Worm (Caenorhabditis elegans) whole organism, young adult: ENCODE measurements around the gene C52A11.3.
A peak's percentile ranks its signal among the peaks of the same experiment; 100 is the strongest.

Experiments used
- B0261.1 ChIP-seq: sonication (generic microtip); optimal IDR thresholded peaks from 2 replicates; lab custom pipeline; 2016; ENCODE audit warnings: mild to moderate bottlenecking, missing genetic modification characterization, moderate library complexity, missing compliant biosample characterization
- B0336.3 ChIP-seq: fragments of 200-800 bp; sonication (Bioruptor generic); IDR thresholded peaks from 2 replicates; pipeline ENCODE4 v1.3.6; 2022; ENCODE audit warnings: missing genetic modification characterization, missing compliant biosample characterization
- C17E4.6 ChIP-seq: fragments of 200-800 bp; sonication (Bioruptor generic); IDR thresholded peaks from 2 replicates; pipeline ENCODE4 v1.3.6; 2022; ENCODE audit warnings: missing genetic modification reagents, missing genetic modification characterization, missing compliant biosample characterization
- F10E7.11 ChIP-seq: sonication (generic microtip); optimal IDR thresholded peaks from 2 replicates; lab custom pipeline; 2017; ENCODE audit warnings: mild to moderate bottlenecking, missing genetic modification characterization, moderate library complexity, missing compliant biosample characterization
- F22D6.2 ChIP-seq: sonication (generic microtip); optimal IDR thresholded peaks from 2 replicates; lab custom pipeline; 2016; ENCODE audit warnings: mild to moderate bottlenecking, missing genetic modification characterization, missing compliant biosample characterization
- F49E8.2 ChIP-seq: sonication (generic microtip); optimal IDR thresholded peaks from 3 replicates; lab custom pipeline; 2017; ENCODE audit warnings: missing genetic modification characterization, mild to moderate bottlenecking, missing compliant biosample characterization, antibody characterized with exemption, moderate library complexity; ENCODE audit not compliant: insufficient read depth
- Y53G8AR.9 ChIP-seq: fragments of 200-800 bp; sonication (Bioruptor generic); conservative IDR thresholded peaks from 2 replicates; pipeline ENCODE4 v1.3.6; 2022; ENCODE audit warnings: missing genetic modification reagents, missing genetic modification characterization, missing compliant biosample characterization
- ama-1 ChIP-seq, 3 experiments: fragments of 150-350 bp in 1 of 3; sonication (generic microtip) in 2 of 3; optimal IDR thresholded peaks; 2 replicates each; lab custom pipeline; 2014 to 2018; ENCODE audit warnings: missing biosample characterization in 2 of 3, missing genetic modification characterization in 2 of 3, missing genetic modification reagents in 2 of 3
- aptf-3 ChIP-seq: fragments of 200-800 bp; sonication (Bioruptor generic); IDR thresholded peaks from 2 replicates; pipeline ENCODE4 v1.3.6; 2022; ENCODE audit warnings: missing genetic modification characterization, missing compliant biosample characterization
- athp-1 ChIP-seq: sonication (generic microtip); optimal IDR thresholded peaks from 2 replicates; lab custom pipeline; 2017; ENCODE audit warnings: mild to moderate bottlenecking, missing genetic modification characterization, missing compliant biosample characterization
- attf-3 ChIP-seq: fragments of 200-800 bp; sonication (Bioruptor generic); conservative IDR thresholded peaks from 2 replicates; pipeline ENCODE4 v1.3.6; 2022; ENCODE audit warnings: missing genetic modification reagents, missing genetic modification characterization, missing compliant biosample characterization
- ccch-3 ChIP-seq: fragments of 200-800 bp; sonication (Bioruptor generic); optimal IDR thresholded peaks from 2 replicates; lab custom pipeline; 2018; ENCODE audit warnings: mild to moderate bottlenecking, missing genetic modification characterization, missing compliant biosample characterization
- cebp-2 ChIP-seq: fragments of 200-800 bp; sonication (Bioruptor generic); IDR thresholded peaks from 2 replicates; pipeline ENCODE4 v1.3.6; 2022; ENCODE audit warnings: missing genetic modification characterization, missing compliant biosample characterization
- ceh-100 ChIP-seq: fragments of 200-800 bp; sonication (Bioruptor generic); IDR thresholded peaks from 2 replicates; pipeline ENCODE4 v1.3.6; 2022; ENCODE audit warnings: missing genetic modification reagents, missing genetic modification characterization, missing compliant biosample characterization
- ceh-58 ChIP-seq: fragments of 200-800 bp; sonication (Bioruptor generic); IDR thresholded peaks from 2 replicates; pipeline ENCODE4 v1.3.6; 2022; ENCODE audit warnings: missing genetic modification characterization, missing compliant biosample characterization
- dox-1 ChIP-seq: fragments of 200-800 bp; sonication (Bioruptor generic); IDR thresholded peaks from 2 replicates; pipeline ENCODE4 v1.3.6; 2022; ENCODE audit warnings: missing genetic modification reagents, missing genetic modification characterization, missing compliant biosample characterization
- egrh-3 ChIP-seq: fragments of 200-800 bp; sonication (Bioruptor generic); IDR thresholded peaks from 2 replicates; pipeline ENCODE4 v1.3.6; 2022; ENCODE audit warnings: missing genetic modification reagents, missing genetic modification characterization, missing compliant biosample characterization
- lag-1 ChIP-seq: fragments of 200-800 bp; sonication (Bioruptor generic); IDR thresholded peaks from 2 replicates; pipeline ENCODE4 v1.3.6; 2022; ENCODE audit warnings: missing genetic modification reagents, missing genetic modification characterization, missing compliant biosample characterization
- lin-26 ChIP-seq: fragments of 200-800 bp; sonication (Bioruptor generic); IDR thresholded peaks from 2 replicates; pipeline ENCODE4 v1.3.6; 2022; ENCODE audit warnings: missing genetic modification reagents, missing genetic modification characterization, missing compliant biosample characterization
- lin-40 ChIP-seq: sonication (generic microtip); optimal IDR thresholded peaks from 2 replicates; lab custom pipeline; 2016; ENCODE audit warnings: missing genetic modification characterization, mild to moderate bottlenecking, missing compliant biosample characterization, missing genotype, missing genetic modification reagents
- lin-54 ChIP-seq: fragments of 200-800 bp; sonication (Bioruptor generic); optimal IDR thresholded peaks from 2 replicates; lab custom pipeline; 2018; ENCODE audit warnings: mild to moderate bottlenecking, missing genetic modification characterization, missing compliant biosample characterization
- lsl-1 ChIP-seq: fragments of 200-800 bp; sonication (Bioruptor generic); optimal IDR thresholded peaks from 2 replicates; lab custom pipeline; 2018; ENCODE audit warnings: mild to moderate bottlenecking, missing genetic modification characterization, moderate library complexity, missing compliant biosample characterization
- madf-6 ChIP-seq: fragments of 200-800 bp; sonication (Bioruptor generic); IDR thresholded peaks from 2 replicates; pipeline ENCODE4 v1.3.6; 2022; ENCODE audit warnings: missing genetic modification reagents, missing genetic modification characterization, missing compliant biosample characterization
- nfya-2 ChIP-seq: fragments of 200-800 bp; sonication (Bioruptor generic); IDR thresholded peaks from 2 replicates; pipeline ENCODE4 v1.3.6; 2022; ENCODE audit warnings: missing genetic modification reagents, missing genetic modification characterization, missing compliant biosample characterization
- nhr-120 ChIP-seq: fragments of 200-800 bp; sonication (Bioruptor generic); IDR thresholded peaks from 2 replicates; pipeline ENCODE4 v1.3.6; 2022; ENCODE audit warnings: missing genetic modification characterization, missing compliant biosample characterization
- nhr-80 ChIP-seq: sonication (generic microtip); optimal IDR thresholded peaks from 2 replicates; lab custom pipeline; 2016; ENCODE audit warnings: missing genetic modification characterization, missing compliant biosample characterization
- nhr-90 ChIP-seq: sonication (generic microtip); optimal IDR thresholded peaks from 2 replicates; lab custom pipeline; 2016; ENCODE audit warnings: missing genotype, mild to moderate bottlenecking, missing genetic modification characterization, missing compliant biosample characterization
- repo-1 ChIP-seq: sonication (generic microtip); optimal IDR thresholded peaks from 2 replicates; lab custom pipeline; 2017; ENCODE audit warnings: mild to moderate bottlenecking, missing genetic modification characterization, missing compliant biosample characterization
- rpc-1 ChIP-seq, 2 experiments: fragments of 150-350 bp in 1 of 2; sonication (generic microtip) in 1 of 2; optimal IDR thresholded peaks; 2 replicates each; lab custom pipeline; 2014 to 2018; ENCODE audit warnings: missing biosample characterization in 1 of 2, missing genetic modification characterization in 1 of 2, missing genetic modification reagents in 1 of 2, missing genotype in 1 of 2
- snpc-4 ChIP-seq, 5 experiments: fragments of 150-350 bp in 1 of 5; sonication (generic microtip) in 4 of 5; optimal IDR thresholded peaks; 2 replicates each; lab custom pipeline; 2014 to 2018; ENCODE audit warnings: missing genetic modification characterization in 5 of 5, missing biosample characterization in 3 of 5, antibody characterized with exemption in 2 of 5, mild to moderate bottlenecking in 2 of 5, missing compliant biosample characterization in 2 of 5, missing genotype in 2 of 5, moderate library complexity in 2 of 5, missing genetic modification reagents in 1 of 5
- unc-62 ChIP-seq: fragments of 150-350 bp; optimal IDR thresholded peaks from 2 replicates; lab custom pipeline; 2014; ENCODE audit warnings: missing biosample characterization, missing genetic modification reagents, missing genetic modification characterization
- zfh-2 ChIP-seq: fragments of 200-800 bp; sonication (Bioruptor generic); conservative IDR thresholded peaks from 2 replicates; pipeline ENCODE4 v1.3.6; 2022; ENCODE audit warnings: missing genetic modification reagents, missing genetic modification characterization, missing compliant biosample characterization
- zim-3 ChIP-seq: sonication (generic microtip); optimal IDR thresholded peaks from 2 replicates; lab custom pipeline; 2017; ENCODE audit warnings: mild to moderate bottlenecking, missing genetic modification characterization, moderate library complexity, missing compliant biosample characterization
- ztf-18 ChIP-seq: sonication (generic microtip); optimal IDR thresholded peaks from 2 replicates; lab custom pipeline; 2016; ENCODE audit warnings: missing genotype, mild to moderate bottlenecking, missing genetic modification characterization, missing compliant biosample characterization
- ztf-26 ChIP-seq: sonication (generic microtip); optimal IDR thresholded peaks from 2 replicates; lab custom pipeline; 2017; ENCODE audit warnings: missing genetic modification characterization, missing compliant biosample characterization
- ztf-28 ChIP-seq: fragments of 200-800 bp; sonication (Bioruptor generic); IDR thresholded peaks from 2 replicates; pipeline ENCODE4 v1.3.6; 2022; ENCODE audit warnings: missing genetic modification reagents, missing genetic modification characterization, missing compliant biosample characterization
- ztf-6 ChIP-seq: fragments of 200-800 bp; sonication (Bioruptor generic); IDR thresholded peaks from 2 replicates; pipeline ENCODE4 v1.3.6; 2022; ENCODE audit warnings: missing genetic modification reagents, missing genetic modification characterization, missing compliant biosample characterization

The C52A11.3 gene

DNA sequence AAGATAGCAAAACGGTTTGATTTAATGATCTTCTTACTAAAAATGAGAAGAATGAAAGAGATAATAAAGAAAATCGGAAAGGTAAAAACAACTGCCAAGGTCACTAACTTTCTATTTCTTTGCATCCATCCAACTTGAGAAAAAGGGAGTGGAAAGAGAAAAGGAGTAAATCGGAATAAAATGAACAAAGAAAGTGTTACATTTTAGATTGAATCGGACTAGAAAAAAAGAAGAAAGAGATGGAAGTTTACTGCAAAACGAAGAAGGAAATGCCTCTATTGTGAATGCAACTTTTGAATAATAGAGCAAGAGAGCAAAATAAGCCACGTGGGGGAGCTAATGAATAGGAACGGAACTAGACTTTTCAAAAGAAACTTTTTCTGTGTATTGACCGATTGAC, 31.1 kb upstream of the C52A11.3 start:
- TF ChIP-seq nfya-2 (GFP tag; lab: Robert Waterston, UW) = no peak
- TF ChIP-seq aptf-3 = no peak
- no peak for TF ChIP-seq Y53G8AR.9 (GFP tag; lab: Robert Waterston, UW)
- TF ChIP-seq snpc-4 (GFP tag; optimal IDR thresholded peaks at IDR 0.05; lab: Kevin White, UChicago) = no peak
- TF ChIP-seq snpc-4 (tag; optimal IDR thresholded peaks at IDR 0.05; lab: Kevin White, UChicago) = no peak
- TF ChIP-seq ccch-3 = no peak
- TF ChIP-seq cebp-2 (GFP tag; lab: Robert Waterston, UW) = no peak
- TF ChIP-seq lsl-1 = no peak
- TF ChIP-seq unc-62 (GFP tag; lab: Kevin White, UChicago) = no peak
- no peak for TF ChIP-seq ztf-28 (GFP tag; lab: Robert Waterston, UW)
- TF ChIP-seq rpc-1 (optimal IDR thresholded peaks at IDR 0.05; lab: Kevin White, UChicago) = no peak
- TF ChIP-seq rpc-1 (tag; optimal IDR thresholded peaks at IDR 0.05; lab: Kevin White, UChicago) = no peak
- no peak for TF ChIP-seq lin-26 (GFP tag; lab: Robert Waterston, UW)
- TF ChIP-seq attf-3 (GFP tag; lab: Robert Waterston, UW) = no peak
- TF ChIP-seq F49E8.2 = no peak
- TF ChIP-seq ama-1 (optimal IDR thresholded peaks at IDR 0.05; lab: Kevin White, UChicago) = no peak
- no peak for TF ChIP-seq ama-1 (GFP tag; optimal IDR thresholded peaks at IDR 0.05; lab: Kevin White, UChicago)
- no peak for TF ChIP-seq lin-54 (GFP tag; lab: Kevin White, UChicago)
- TF ChIP-seq, all 124 proteins: peak for 0

- TF ChIP-seq nhr-90 (tag; lab: Kevin White, UChicago) (no peak), C17E4.6 (GFP tag; lab: Robert Waterston, UW) (no peak), lag-1 (GFP tag; lab: Robert Waterston, UW) (no peak), zim-3 (tag; lab: Kevin White, UChicago) (no peak), nhr-120 (no peak), repo-1 (tag; lab: Kevin White, UChicago) (no peak), B0261.1 (tag; lab: Kevin White, UChicago) (no peak), nhr-80 (tag; lab: Kevin White, UChicago) (no peak), F22D6.2 (tag; lab: Kevin White, UChicago) (no peak), ama-1 (optimal IDR thresholded peaks at IDR 0.05; lab: Kevin White, UChicago) (no peak), ama-1 (GFP tag; optimal IDR thresholded peaks at IDR 0.05; lab: Kevin White, UChicago) (no peak), madf-6 (GFP tag; lab: Robert Waterston, UW) (no peak), ceh-100 (GFP tag; lab: Robert Waterston, UW) (no peak), athp-1 (tag; lab: Kevin White, UChicago) (no peak), lin-40 (tag; lab: Kevin White, UChicago) (no peak), zfh-2 (GFP tag; lab: Robert Waterston, UW) (no peak)
Measured at ce11 chrII:10706901-10707300, 30.3 kb upstream of the C52A11.3 start, which contains the start of gene col-80. Gene col-80 (plus strand): TSS chrII:10707201.

ce11 chrII:10707439-10708096, 29.6 kb upstream of the C52A11.3 start:
- TF ChIP-seq ztf-26 = peak; percentile 90
- TF ChIP-seq B0336.3 (GFP tag; lab: Robert Waterston, UW) = peak; percentile 8; the same call in 1 of the 2 replicates
- TF ChIP-seq ceh-58 (GFP tag; lab: Robert Waterston, UW) = no peak
- peak; percentile 91 for TF ChIP-seq egrh-3
- peak; percentile 4 for TF ChIP-seq ztf-18 (tag; lab: Kevin White, UChicago)
- TF ChIP-seq F10E7.11 (tag; lab: Kevin White, UChicago) = no peak
- TF ChIP-seq zfh-2 (GFP tag; lab: Robert Waterston, UW) = peak; percentile 88
- no peak for TF ChIP-seq ztf-6
- TF ChIP-seq lin-26 (GFP tag; lab: Robert Waterston, UW) = peak; percentile 85
- 0 out of 2 replicates have a peak, but pooled peaks have one; percentile 17 for TF ChIP-seq dox-1 (GFP tag; lab: Robert Waterston, UW)
- TF ChIP-seq lin-40 (tag; lab: Kevin White, UChicago) = peak; percentile 62
